Fruit fly (Drosophila melanogaster): ENCODE measurements around the gene cv.

The cv gene

DNA sequence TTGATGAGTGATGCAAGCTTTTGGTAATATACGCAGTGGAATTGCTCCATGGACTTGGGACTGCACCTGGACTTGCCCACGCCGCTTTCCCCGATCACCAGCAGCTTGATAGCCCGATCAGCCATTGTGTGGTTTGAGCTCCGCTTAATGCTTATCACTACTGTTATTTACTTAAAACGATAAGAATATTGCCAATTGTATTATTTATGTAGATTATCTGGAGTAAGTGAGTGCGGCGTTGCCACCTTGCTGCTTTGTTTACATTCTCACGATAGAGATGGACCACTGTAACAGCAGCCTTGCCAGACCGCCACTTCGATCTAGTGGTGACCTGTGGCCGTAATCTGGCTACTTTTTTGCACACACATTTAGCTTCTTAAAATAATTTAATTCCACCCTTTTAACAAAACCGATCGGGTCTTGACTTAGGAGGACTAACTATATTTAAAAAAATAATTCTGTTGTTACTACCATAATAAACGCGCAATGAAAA is 18.2 kb upstream of the cv start, which contains the start of gene Rab18 (continued):
- TF ChIP-seq ttk (GFP tag; IDR thresholded peaks at IDR 0.05) (peak; percentile 40; the same call in 1 of the 2 replicates), CG32532 (GFP tag; IDR thresholded peaks at IDR 0.05) (peak; percentile 36; the same call in 1 of the 2 replicates), Trl (optimal IDR thresholded peaks at IDR 0.05) (no peak), Trl (GFP tag; optimal IDR thresholded peaks at IDR 0.05) (peak; percentile 43), CG7745 (tag; optimal IDR thresholded peaks at IDR 0.05) (no peak), H2.0 (GFP tag; IDR thresholded peaks at IDR 0.05) (peak; percentile 13; the same call in 1 of the 2 replicates), pzg (GFP tag; optimal IDR thresholded peaks at IDR 0.05) (peak; percentile 62), Doc2 (GFP tag; IDR thresholded peaks at IDR 0.05) (no peak), HLHmδ (GFP tag; optimal IDR thresholded peaks at IDR 0.05) (peak; percentile 14), HLH54F (GFP tag; optimal IDR thresholded peaks at IDR 0.05) (peak; percentile 46), CG30020 (tag; optimal IDR thresholded peaks at IDR 0.05) (peak; percentile 11), vvl (GFP tag; IDR thresholded peaks at IDR 0.05) (peak; percentile 75), kay (GFP tag; optimal IDR thresholded peaks at IDR 0.05) (no peak), CG7357 (GFP tag; IDR thresholded peaks at IDR 0.05) (no peak), Hr3 (GFP tag; optimal IDR thresholded peaks at IDR 0.05) (peak; percentile 33), repo (GFP tag; optimal IDR thresholded peaks at IDR 0.05) (no peak), CG1647 (GFP tag; optimal IDR thresholded peaks at IDR 0.05) (peak; percentile 26), insv (GFP tag; optimal IDR thresholded peaks at IDR 0.05) (no peak), CG2120 (GFP tag; optimal IDR thresholded peaks at IDR 0.05) (peak; percentile 46), CG9797 (GFP tag; optimal IDR thresholded peaks at IDR 0.05) (no peak), CG9932 (GFP tag; IDR thresholded peaks at IDR 0.05) (peak; percentile 77), CoRest (tag; optimal IDR thresholded peaks at IDR 0.05) (peak; percentile 35), dmrt11E (tag; optimal IDR thresholded peaks at IDR 0.05) (no peak), ems (GFP tag; optimal IDR thresholded peaks at IDR 0.05) (no peak), CG3838 (GFP tag; optimal IDR thresholded peaks at IDR 0.05) (no peak), CG2712 (tag; optimal IDR thresholded peaks at IDR 0.05) (peak; percentile 22), ab (GFP tag; optimal IDR thresholded peaks at IDR 0.05) (no peak), Atf3 (GFP tag; optimal IDR thresholded peaks at IDR 0.05) (no peak), Side (GFP tag; optimal IDR thresholded peaks at IDR 0.05) (peak; percentile 3), Adf1 (GFP tag; IDR thresholded peaks at IDR 0.05) (no peak), grau (tag; optimal IDR thresholded peaks at IDR 0.05) (peak; percentile 20), Dbx (GFP tag; IDR thresholded peaks at IDR 0.05) (peak; percentile 55; the same call in 1 of the 3 replicates), fd96Cb (tag; optimal IDR thresholded peaks at IDR 0.05) (no peak), Rfx (GFP tag; IDR thresholded peaks at IDR 0.05) (peak; percentile 73), CG12155 (GFP tag; optimal IDR thresholded peaks at IDR 0.05) (peak; percentile 34), CG8765 (GFP tag; IDR thresholded peaks at IDR 0.05) (0 out of 2 replicates have a peak, but pooled peaks have one; percentile 21), gsb (GFP tag; IDR thresholded peaks at IDR 0.05) (no peak), Meics (GFP tag; optimal IDR thresholded peaks at IDR 0.05) (no peak), tap (tag; optimal IDR thresholded peaks at IDR 0.05) (no peak), CG8281 (tag; optimal IDR thresholded peaks at IDR 0.05) (no peak), Dip2 (GFP tag; IDR thresholded peaks at IDR 0.05) (no peak), sisA (GFP tag; IDR thresholded peaks at IDR 0.05) (peak; percentile 51), da (GFP tag; optimal IDR thresholded peaks at IDR 0.05) (no peak), org-1 (GFP tag; optimal IDR thresholded peaks at IDR 0.05) (no peak), Hmr (GFP tag; optimal IDR thresholded peaks at IDR 0.05) (no peak), CG18619 (GFP tag; optimal IDR thresholded peaks at IDR 0.05) (no peak), CG6654 (GFP tag; optimal IDR thresholded peaks at IDR 0.05) (no peak), Chrac-16 (GFP tag; optimal IDR thresholded peaks at IDR 0.05) (peak; percentile 37), jigr1 (GFP tag; IDR thresholded peaks at IDR 0.05) (peak; percentile 49; the same call in 1 of the 3 replicates), CG10366 (GFP tag; IDR thresholded peaks at IDR 0.05) (peak; percentile 17; the same call in 1 of the 2 replicates), CrebB (tag; optimal IDR thresholded peaks at IDR 0.05) (no peak), aop (GFP tag; IDR thresholded peaks at IDR 0.05) (no peak)
